Worm (Caenorhabditis elegans): ENCODE results near the gene col-180.

col-180 gene

DNA sequence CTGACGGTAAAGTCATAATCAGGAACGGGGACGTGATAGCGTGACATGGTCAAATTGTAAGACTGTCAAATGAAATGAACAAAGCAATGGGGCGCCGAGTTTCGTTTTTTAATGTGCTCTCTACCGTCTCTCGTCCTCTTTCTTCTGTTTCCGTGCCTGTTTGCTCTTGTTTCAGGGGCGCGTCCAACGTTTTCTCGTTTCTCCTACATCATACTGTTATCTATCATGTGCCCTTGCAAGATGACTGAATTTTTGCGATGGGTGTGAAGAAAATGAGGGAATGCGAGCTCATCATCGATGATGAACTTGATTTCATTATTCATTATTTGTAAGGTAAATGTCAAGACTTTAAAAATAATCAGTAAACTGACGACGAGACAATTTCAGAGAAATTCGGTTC is 31.2 kb downstream of the col-180 start, which contains the start of gene T04F8.7 (continued):
- TF ChIP-seq zfp-2 (tag; optimal IDR thresholded peaks at IDR 0.05) (no peak), snpc-4 (tag; optimal IDR thresholded peaks at IDR 0.05) (no peak), unc-39 (tag; optimal IDR thresholded peaks at IDR 0.05) (no peak), nhr-111 (GFP tag; optimal IDR thresholded peaks at IDR 0.05) (no peak), ztf-7 (tag; optimal IDR thresholded peaks at IDR 0.05) (no peak), ctbp-1 (GFP tag; IDR thresholded peaks at IDR 0.05) (no peak), rbr-2 (tag; optimal IDR thresholded peaks at IDR 0.05) (no peak), snpc-1.2 (GFP tag; IDR thresholded peaks at IDR 0.05) (no peak), mep-1 (tag; optimal IDR thresholded peaks at IDR 0.05) (no peak), hif-1 (tag; optimal IDR thresholded peaks at IDR 0.05) (peak in 1 of 2 experiments; percentile 32), duxl-1 (tag; optimal IDR thresholded peaks at IDR 0.05; ENCODE audit: poor library complexity) (no peak), dmd-6 (GFP tag; IDR thresholded peaks at IDR 0.05) (peak; percentile 88), spr-1 (tag; optimal IDR thresholded peaks at IDR 0.05) (no peak), fkh-10 (GFP tag; optimal IDR thresholded peaks at IDR 0.05) (no peak), skn-1 (tag; optimal IDR thresholded peaks at IDR 0.05) (no peak), hlh-11 (tag; optimal IDR thresholded peaks at IDR 0.05) (peak; percentile 85), mdl-1 (tag; optimal IDR thresholded peaks at IDR 0.05) (no peak), dmd-8 (GFP tag; IDR thresholded peaks at IDR 0.05) (no peak), nhr-25 (tag; optimal IDR thresholded peaks at IDR 0.05; ENCODE audit: borderline replicate concordance, insufficient read depth) (no peak), F10B5.3 (tag; optimal IDR thresholded peaks at IDR 0.05) (no peak), tra-1 (GFP tag; IDR thresholded peaks at IDR 0.05) (0 out of 2 replicates have a peak, but pooled peaks have one; percentile 42), Y5F2A.4 (GFP tag; optimal IDR thresholded peaks at IDR 0.05) (no peak), pha-4 (GFP tag; IDR thresholded peaks at IDR 0.05) (no peak), pha-4 (tag; optimal IDR thresholded peaks at IDR 0.05) (no peak), mxl-2 (GFP tag; conservative IDR thresholded peaks at IDR 0.05) (no peak)

DNA sequence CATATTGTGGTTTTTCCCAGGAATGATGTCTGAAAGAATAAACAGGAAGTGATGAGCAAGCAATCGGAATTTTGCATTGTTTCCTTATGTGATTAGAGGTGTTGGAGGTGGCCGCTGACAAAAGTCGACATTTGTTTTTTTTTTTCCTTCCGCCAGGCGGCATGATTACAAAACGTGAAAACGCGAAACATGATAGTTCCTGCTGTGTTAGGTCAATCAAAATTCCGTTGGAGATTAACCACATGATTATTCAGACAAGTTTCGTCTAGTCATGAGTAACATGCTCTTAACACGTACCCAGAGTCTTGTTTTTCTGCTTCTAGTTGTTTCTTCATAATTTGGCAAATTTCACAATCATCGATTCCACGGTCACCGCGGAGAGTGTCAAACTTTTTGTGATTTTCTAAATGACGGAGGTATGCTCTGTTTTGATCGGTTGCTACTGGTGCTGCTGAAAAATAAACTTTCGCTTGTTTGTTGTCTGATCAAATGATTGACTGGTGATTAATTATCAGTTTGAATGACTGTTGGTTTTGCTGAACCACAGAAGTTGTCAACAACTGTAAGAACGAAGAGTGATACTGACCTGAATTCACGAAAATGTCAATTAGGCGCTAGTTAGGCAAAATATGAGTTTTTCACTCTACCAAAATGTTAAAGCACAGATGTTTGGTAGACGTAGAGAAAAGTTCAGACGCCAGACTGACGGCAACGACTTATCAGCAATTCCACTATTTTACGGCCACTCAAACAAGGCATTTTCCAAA is 32.7 kb downstream of the col-180 start:
- TF ChIP-seq lin-39 (tag; optimal IDR thresholded peaks at IDR 0.05) (no peak), hlh-30 (tag; optimal IDR thresholded peaks at IDR 0.05; ENCODE audit: insufficient read depth) (peak; percentile 33), ctbp-1 (GFP tag; IDR thresholded peaks at IDR 0.05) (no peak), mxl-2 (GFP tag; conservative IDR thresholded peaks at IDR 0.05) (no peak), lir-3 (tag; optimal IDR thresholded peaks at IDR 0.05) (no peak), lsy-2 (tag; optimal IDR thresholded peaks at IDR 0.05) (no peak), egl-27 (tag; optimal IDR thresholded peaks at IDR 0.05) (no peak), hif-1 (tag; optimal IDR thresholded peaks at IDR 0.05) (peak in 1 of 2 experiments; percentile 18), nhr-48 (tag; optimal IDR thresholded peaks at IDR 0.05) (peak; percentile 29), nhr-111 (GFP tag; optimal IDR thresholded peaks at IDR 0.05) (no peak), nhr-102 (tag; optimal IDR thresholded peaks at IDR 0.05) (no peak), nhr-11 (tag; optimal IDR thresholded peaks at IDR 0.05) (no peak), vab-7 (GFP tag; IDR thresholded peaks at IDR 0.05) (no peak), attf-4 (tag; optimal IDR thresholded peaks at IDR 0.05) (no peak), nhr-42 (GFP tag; IDR thresholded peaks at IDR 0.05) (no peak), madf-9 (GFP tag; conservative IDR thresholded peaks at IDR 0.05) (no peak), R02D3.7 (tag; optimal IDR thresholded peaks at IDR 0.05) (no peak), mdt-29 (GFP tag; IDR thresholded peaks at IDR 0.05) (no peak), unc-62 (GFP tag; optimal IDR thresholded peaks at IDR 0.05 in 1 of 2) (peak in 1 of 2 experiments; percentile 97), unc-62 (tag; optimal IDR thresholded peaks at IDR 0.05) (no peak), mes-2 (tag; optimal IDR thresholded peaks at IDR 0.05; ENCODE audit: poor library complexity, severe bottlenecking) (no peak), nhr-28 (tag; optimal IDR thresholded peaks at IDR 0.05) (no peak), dve-1 (tag; optimal IDR thresholded peaks at IDR 0.05; ENCODE audit: insufficient read depth) (peak; percentile 26), aha-1 (tag) (no peak), Y75B8A.6 (GFP tag; IDR thresholded peaks at IDR 0.05) (no peak), php-3 (GFP tag; IDR thresholded peaks at IDR 0.05) (no peak), nhr-41 (GFP tag; IDR thresholded peaks at IDR 0.05) (no peak), ZK546.5 (tag; optimal IDR thresholded peaks at IDR 0.05) (no peak), dmd-6 (GFP tag; IDR thresholded peaks at IDR 0.05) (peak; percentile 93), ztf-7 (tag; optimal IDR thresholded peaks at IDR 0.05) (no peak), rbr-2 (tag; optimal IDR thresholded peaks at IDR 0.05) (no peak)

Measured in whole organism, L4 larva.